Worm (Caenorhabditis elegans) whole organism, young adult: Measurements from ENCODE around the gene F55G1.15.
"Not testable (repeated sequence)": the region's sequence is repeated elsewhere in the genome, so short reads cannot be mapped to it uniquely, and the experiment has no call there.

Experiments used
- B0336.3 ChIP-seq: fragments of 200-800 bp; sonication (Bioruptor generic); IDR thresholded peaks from 2 replicates; pipeline ENCODE4 v1.3.6; 2022; ENCODE audit warnings: missing genetic modification characterization, missing compliant biosample characterization
- F22D6.2 ChIP-seq: sonication (generic microtip); optimal IDR thresholded peaks from 2 replicates; lab custom pipeline; 2016; ENCODE audit warnings: mild to moderate bottlenecking, missing genetic modification characterization, missing compliant biosample characterization
- F23B12.7 ChIP-seq: sonication (generic microtip); optimal IDR thresholded peaks from 2 replicates; lab custom pipeline; 2017; ENCODE audit warnings: missing genetic modification characterization, mild to moderate bottlenecking, missing compliant biosample characterization, antibody characterized with exemption, moderate library complexity; ENCODE audit not compliant: insufficient read depth
- F49E8.2 ChIP-seq: sonication (generic microtip); optimal IDR thresholded peaks from 3 replicates; lab custom pipeline; 2017; ENCODE audit warnings: missing genetic modification characterization, mild to moderate bottlenecking, missing compliant biosample characterization, antibody characterized with exemption, moderate library complexity; ENCODE audit not compliant: insufficient read depth
- F52B5.7 ChIP-seq: sonication (generic microtip); optimal IDR thresholded peaks from 2 replicates; lab custom pipeline; 2016; ENCODE audit warnings: mild to moderate bottlenecking, missing genetic modification characterization, missing compliant biosample characterization
- F55B11.4 ChIP-seq: sonication (generic microtip); optimal IDR thresholded peaks from 2 replicates; lab custom pipeline; 2016; ENCODE audit warnings: missing compliant biosample characterization, missing genetic modification characterization, borderline replicate concordance; ENCODE audit not compliant: insufficient read depth
- Y53G8AR.9 ChIP-seq: fragments of 200-800 bp; sonication (Bioruptor generic); conservative IDR thresholded peaks from 2 replicates; pipeline ENCODE4 v1.3.6; 2022; ENCODE audit warnings: missing genetic modification reagents, missing genetic modification characterization, missing compliant biosample characterization
- Y79H2A.3 ChIP-seq: fragments of 200-800 bp; sonication (Bioruptor generic); conservative IDR thresholded peaks from 2 replicates; pipeline ENCODE4 v1.3.6; 2022; ENCODE audit warnings: missing genetic modification reagents, missing genetic modification characterization, missing compliant biosample characterization
- Y95B8A.8 ChIP-seq: fragments of 200-800 bp; sonication (Bioruptor generic); IDR thresholded peaks from 2 replicates; pipeline ENCODE4 v1.3.6; 2022; ENCODE audit warnings: missing genetic modification reagents, missing genetic modification characterization, missing compliant biosample characterization
- ama-1 ChIP-seq, 3 experiments: fragments of 150-350 bp in 1 of 3; sonication (generic microtip) in 2 of 3; optimal IDR thresholded peaks; 2 replicates each; lab custom pipeline; 2014 to 2018; ENCODE audit warnings: missing biosample characterization in 2 of 3, missing genetic modification characterization in 2 of 3, missing genetic modification reagents in 2 of 3
- aptf-2 ChIP-seq: fragments of 200-800 bp; sonication (Bioruptor generic); conservative IDR thresholded peaks from 2 replicates; pipeline ENCODE4 v1.3.6; 2022; ENCODE audit warnings: missing genetic modification reagents, missing genetic modification characterization, missing compliant biosample characterization
- attf-3 ChIP-seq: fragments of 200-800 bp; sonication (Bioruptor generic); conservative IDR thresholded peaks from 2 replicates; pipeline ENCODE4 v1.3.6; 2022; ENCODE audit warnings: missing genetic modification reagents, missing genetic modification characterization, missing compliant biosample characterization
- cebp-1 ChIP-seq, 2 experiments: fragments of 200-800 bp in 1 of 2; sonication (Bioruptor generic) in 1 of 2; sonication (generic microtip) in 1 of 2; IDR thresholded peaks in 1 of 2; optimal IDR thresholded peaks in 1 of 2; 2 replicates each; pipeline versions ENCODE4 v1.3.6 to Lab custom; 2017 to 2022; ENCODE audit warnings: missing compliant biosample characterization in 2 of 2, missing genetic modification characterization in 2 of 2, mild to moderate bottlenecking in 1 of 2, missing genetic modification reagents in 1 of 2, moderate library complexity in 1 of 2
- ceh-40 ChIP-seq: fragments of 200-800 bp; sonication (Bioruptor generic); IDR thresholded peaks from 2 replicates; pipeline ENCODE4 v1.3.6; 2022; ENCODE audit warnings: missing genetic modification characterization, missing compliant biosample characterization
- ceh-58 ChIP-seq: fragments of 200-800 bp; sonication (Bioruptor generic); IDR thresholded peaks from 2 replicates; pipeline ENCODE4 v1.3.6; 2022; ENCODE audit warnings: missing genetic modification characterization, missing compliant biosample characterization
- dpl-1 ChIP-seq: fragments of 150-350 bp; optimal IDR thresholded peaks from 2 replicates; lab custom pipeline; 2014; ENCODE audit warnings: missing biosample characterization, missing genetic modification reagents, missing genetic modification characterization
- egl-18 ChIP-seq: fragments of 200-800 bp; sonication (Bioruptor generic); IDR thresholded peaks from 2 replicates; pipeline ENCODE4 v1.3.6; 2022; ENCODE audit warnings: missing genetic modification reagents, missing genetic modification characterization, missing compliant biosample characterization
- egl-44 ChIP-seq: fragments of 200-800 bp; sonication (Bioruptor generic); IDR thresholded peaks from 2 replicates; pipeline ENCODE4 v1.3.6; 2022; ENCODE audit warnings: missing genetic modification reagents, missing genetic modification characterization, missing compliant biosample characterization
- egrh-3 ChIP-seq: fragments of 200-800 bp; sonication (Bioruptor generic); IDR thresholded peaks from 2 replicates; pipeline ENCODE4 v1.3.6; 2022; ENCODE audit warnings: missing genetic modification reagents, missing genetic modification characterization, missing compliant biosample characterization
- ekl-4 ChIP-seq: fragments of 200-800 bp; sonication (Bioruptor generic); IDR thresholded peaks from 2 replicates; pipeline ENCODE4 v1.3.6; 2022; ENCODE audit warnings: missing genetic modification reagents, missing genetic modification characterization, missing compliant biosample characterization
- ets-4 ChIP-seq: fragments of 200-800 bp; sonication (Bioruptor generic); optimal IDR thresholded peaks from 2 replicates; lab custom pipeline; 2018; ENCODE audit warnings: mild to moderate bottlenecking, missing genetic modification characterization, missing compliant biosample characterization
- hmg-1.2 ChIP-seq: fragments of 200-800 bp; sonication (Bioruptor generic); IDR thresholded peaks from 2 replicates; pipeline ENCODE4 v1.3.6; 2022; ENCODE audit warnings: missing genetic modification reagents, missing genetic modification characterization, missing compliant biosample characterization
- hrde-1 ChIP-seq: sonication (generic microtip); optimal IDR thresholded peaks from 2 replicates; lab custom pipeline; 2016; ENCODE audit warnings: missing genetic modification characterization, mild to moderate bottlenecking, missing compliant biosample characterization, moderate library complexity, missing genotype, missing genetic modification reagents, borderline replicate concordance
- lin-26 ChIP-seq: fragments of 200-800 bp; sonication (Bioruptor generic); IDR thresholded peaks from 2 replicates; pipeline ENCODE4 v1.3.6; 2022; ENCODE audit warnings: missing genetic modification reagents, missing genetic modification characterization, missing compliant biosample characterization
- lin-54 ChIP-seq: fragments of 200-800 bp; sonication (Bioruptor generic); optimal IDR thresholded peaks from 2 replicates; lab custom pipeline; 2018; ENCODE audit warnings: mild to moderate bottlenecking, missing genetic modification characterization, missing compliant biosample characterization
- lir-1 ChIP-seq: fragments of 200-800 bp; sonication (Bioruptor generic); conservative IDR thresholded peaks from 2 replicates; pipeline ENCODE4 v1.3.6; 2022; ENCODE audit warnings: missing genetic modification reagents, missing genetic modification characterization, missing compliant biosample characterization
- lsl-1 ChIP-seq: fragments of 200-800 bp; sonication (Bioruptor generic); optimal IDR thresholded peaks from 2 replicates; lab custom pipeline; 2018; ENCODE audit warnings: mild to moderate bottlenecking, missing genetic modification characterization, moderate library complexity, missing compliant biosample characterization
- madf-3 ChIP-seq: fragments of 200-800 bp; sonication (Bioruptor generic); IDR thresholded peaks from 2 replicates; pipeline ENCODE4 v1.3.6; 2022; ENCODE audit warnings: missing genetic modification reagents, missing genetic modification characterization, missing compliant biosample characterization
- mcd-1 ChIP-seq: fragments of 200-800 bp; sonication (Bioruptor generic); IDR thresholded peaks from 2 replicates; pipeline ENCODE4 v1.3.6; 2022; ENCODE audit warnings: missing genetic modification reagents, missing genetic modification characterization, missing compliant biosample characterization
- nfya-1 ChIP-seq: sonication (generic microtip); optimal IDR thresholded peaks from 2 replicates; lab custom pipeline; 2017; ENCODE audit warnings: antibody characterized with exemption, missing compliant biosample characterization, missing genetic modification characterization, borderline replicate concordance; ENCODE audit not compliant: insufficient read depth
- nhr-179 ChIP-seq: sonication (generic microtip); optimal IDR thresholded peaks from 2 replicates; lab custom pipeline; 2016; ENCODE audit warnings: mild to moderate bottlenecking, missing genetic modification characterization, missing compliant biosample characterization
- nhr-27 ChIP-seq: fragments of 200-800 bp; sonication (Bioruptor generic); optimal IDR thresholded peaks from 2 replicates; lab custom pipeline; 2018; ENCODE audit warnings: mild to moderate bottlenecking, missing genetic modification characterization, moderate library complexity, missing compliant biosample characterization
- pbrm-1 ChIP-seq: fragments of 200-800 bp; sonication (Bioruptor generic); IDR thresholded peaks from 2 replicates; pipeline ENCODE4 v1.3.6; 2022; ENCODE audit warnings: missing genetic modification reagents, missing genetic modification characterization, missing compliant biosample characterization
- rcor-1 ChIP-seq: fragments of 200-800 bp; sonication (Bioruptor generic); IDR thresholded peaks from 2 replicates; pipeline ENCODE4 v1.3.6; 2022; ENCODE audit warnings: missing genetic modification reagents, missing genetic modification characterization, missing compliant biosample characterization
- rec-8 ChIP-seq, 2 experiments: sonication (generic microtip); optimal IDR thresholded peaks; 2 replicates each; lab custom pipeline; 2016; ENCODE audit warnings: mild to moderate bottlenecking in 2 of 2, missing genetic modification characterization in 2 of 2, missing genetic modification reagents in 2 of 2, missing genotype in 2 of 2, missing biosample characterization in 1 of 2, missing compliant biosample characterization in 1 of 2, moderate library complexity in 1 of 2
- sea-2 ChIP-seq: fragments of 200-800 bp; sonication (Bioruptor generic); IDR thresholded peaks from 2 replicates; pipeline ENCODE4 v1.3.6; 2022; ENCODE audit warnings: missing genetic modification characterization, missing compliant biosample characterization
- snpc-1.3 ChIP-seq: sonication (generic microtip); optimal IDR thresholded peaks from 2 replicates; lab custom pipeline; 2017; ENCODE audit warnings: missing genetic modification characterization, mild to moderate bottlenecking, missing compliant biosample characterization, antibody characterized with exemption, moderate library complexity, missing genotype, missing genetic modification reagents; ENCODE audit not compliant: insufficient read depth
- snpc-3.4 ChIP-seq: sonication (generic microtip); optimal IDR thresholded peaks from 2 replicates; lab custom pipeline; 2017; ENCODE audit warnings: missing genetic modification characterization, mild to moderate bottlenecking, missing compliant biosample characterization, antibody characterized with exemption, moderate library complexity, missing genotype, missing genetic modification reagents
- snpc-4 ChIP-seq, 5 experiments: fragments of 150-350 bp in 1 of 5; sonication (generic microtip) in 4 of 5; optimal IDR thresholded peaks; 2 replicates each; lab custom pipeline; 2014 to 2018; ENCODE audit warnings: missing genetic modification characterization in 5 of 5, missing biosample characterization in 3 of 5, antibody characterized with exemption in 2 of 5, mild to moderate bottlenecking in 2 of 5, missing compliant biosample characterization in 2 of 5, missing genotype in 2 of 5, moderate library complexity in 2 of 5, missing genetic modification reagents in 1 of 5
- tbp1 ChIP-seq: fragments of 200-800 bp; sonication (Bioruptor generic); optimal IDR thresholded peaks from 2 replicates; lab custom pipeline; 2018; ENCODE audit warnings: mild to moderate bottlenecking, missing genetic modification characterization, missing compliant biosample characterization
- unc-130 ChIP-seq: sonication (generic microtip); optimal IDR thresholded peaks from 2 replicates; lab custom pipeline; 2016; ENCODE audit warnings: missing genetic modification reagents, missing genetic modification characterization, missing compliant biosample characterization

The F55G1.15 gene

DNA sequence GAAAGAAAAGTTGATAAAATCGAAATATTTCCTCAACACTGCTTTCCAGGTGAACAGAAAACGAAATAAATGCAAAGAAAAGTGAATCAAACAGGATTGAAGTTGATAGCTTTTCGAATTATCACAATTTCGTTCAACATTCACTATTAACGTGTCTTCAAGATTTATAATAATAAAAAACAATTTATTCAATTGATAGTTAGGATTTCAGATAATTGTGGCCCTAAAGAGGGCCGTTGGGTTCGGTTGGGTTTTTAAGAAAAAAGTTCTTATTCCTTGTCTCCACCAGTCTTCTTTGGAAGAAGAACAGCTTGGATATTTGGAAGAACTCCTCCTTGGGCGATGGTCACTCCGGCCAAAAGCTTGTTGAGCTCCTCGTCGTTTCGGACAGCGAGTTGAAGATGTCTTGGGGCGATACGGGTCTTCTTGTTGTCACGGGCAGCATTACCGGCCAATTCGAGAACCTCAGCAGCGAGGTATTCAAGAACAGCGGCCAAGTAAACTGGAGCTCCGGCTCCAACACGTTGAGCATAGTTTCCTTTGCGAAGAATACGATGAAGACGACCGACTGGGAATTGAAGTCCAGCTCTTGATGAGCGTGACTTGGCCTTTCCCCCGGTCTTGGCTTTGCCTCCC, 15.6 kb downstream of the F55G1.15 start:
- peak in 1 of 2 experiments; percentile 38 for TF ChIP-seq rec-8 (tag; optimal IDR thresholded peaks at IDR 0.05; lab: Kevin White, UChicago)
- peak; percentile 51; the same call in 1 of the 2 replicates for TF ChIP-seq Y95B8A.8 (GFP tag; lab: Robert Waterston, UW)
- TF ChIP-seq lin-54, result peak; percentile 47
- peak; percentile 31 for TF ChIP-seq lsl-1 (GFP tag; lab: Kevin White, UChicago)
- TF ChIP-seq F49E8.2 (tag; lab: Kevin White, UChicago), result peak; percentile 49
- peak; percentile 92 for TF ChIP-seq hrde-1 (tag; lab: Kevin White, UChicago)
- peak; percentile 87 for TF ChIP-seq lin-26 (GFP tag; lab: Robert Waterston, UW)
- TF ChIP-seq ceh-40 (GFP tag; lab: Robert Waterston, UW), result 0 out of 2 replicates have a peak, but pooled peaks have one; percentile 3
- not testable (repeated sequence) for TF ChIP-seq ama-1 (optimal IDR thresholded peaks at IDR 0.05; lab: Kevin White, UChicago); cebp-1 (GFP tag; IDR thresholded peaks at IDR 0.05; lab: Robert Waterston, UW); snpc-4 (GFP tag; optimal IDR thresholded peaks at IDR 0.05; lab: Kevin White, UChicago)
- peak; percentile 32 to 33 for TF ChIP-seq ama-1 (GFP tag; optimal IDR thresholded peaks at IDR 0.05; lab: Kevin White, UChicago)
- 0 out of 2 replicates have a peak, but pooled peaks have one; percentile 69 for TF ChIP-seq sea-2 (GFP tag; lab: Robert Waterston, UW)
- TF ChIP-seq Y79H2A.3 (GFP tag; lab: Robert Waterston, UW), result peak; percentile 49; the same call in 1 of the 2 replicates
- TF ChIP-seq snpc-1.3 (tag; lab: Kevin White, UChicago), result peak; percentile 2
- peak; percentile 37; the same call in 1 of the 2 replicates for TF ChIP-seq ekl-4
- TF ChIP-seq snpc-3.4 (tag; lab: Kevin White, UChicago), result peak; percentile 49
- TF ChIP-seq rcor-1, result peak; percentile 25; the same call in 1 of the 2 replicates
- TF ChIP-seq cebp-1 (tag; optimal IDR thresholded peaks at IDR 0.05; lab: Kevin White, UChicago), result peak; percentile 5
- peak; percentile 40; the same call in 1 of the 2 replicates for TF ChIP-seq egrh-3 (GFP tag; lab: Robert Waterston, UW)
- TF ChIP-seq egl-44 (GFP tag; lab: Robert Waterston, UW), result peak; percentile 53; the same call in 1 of the 2 replicates
- peak in 1 of 4 experiments; percentile 43 for TF ChIP-seq snpc-4 (tag; optimal IDR thresholded peaks at IDR 0.05; lab: Kevin White, UChicago)
- 0 out of 2 replicates have a peak, but pooled peaks have one; percentile 34 for TF ChIP-seq B0336.3 (GFP tag; lab: Robert Waterston, UW)

DNA sequence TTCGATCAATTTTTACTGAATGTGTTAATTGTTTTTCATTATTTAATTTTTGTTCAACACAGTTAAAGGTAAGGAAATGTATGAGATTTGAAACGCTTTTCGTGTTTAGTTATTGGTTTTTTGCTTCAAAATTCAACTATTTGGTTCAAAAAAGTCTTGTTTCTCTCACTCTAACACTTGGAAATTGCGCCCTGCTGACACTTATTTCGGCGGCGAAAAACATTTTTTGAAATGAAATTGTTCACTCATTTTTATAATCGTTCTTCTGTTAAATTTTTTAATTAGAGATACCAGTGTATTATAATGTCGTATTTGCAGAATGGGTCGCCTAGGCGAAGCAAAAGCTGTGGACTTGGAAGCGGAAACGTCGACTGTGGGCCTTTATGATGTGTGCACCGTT, 23.1 kb downstream of the F55G1.15 start, which contains the start of gene rod-1:
Gene rod-1 (plus strand): TSS at position 319 of the 400 bp plus-strand sequence.
- TF ChIP-seq F55B11.4 (tag; lab: Kevin White, UChicago), result no peak
- no peak for TF ChIP-seq dpl-1
- TF ChIP-seq lir-1 (GFP tag; lab: Robert Waterston, UW), result no peak
- no peak for TF ChIP-seq egl-18 (GFP tag; lab: Robert Waterston, UW)
- TF ChIP-seq hmg-1.2 (GFP tag; lab: Robert Waterston, UW), result 0 out of 2 replicates have a peak, but pooled peaks have one; percentile 8
- no peak for TF ChIP-seq nhr-179
- TF ChIP-seq attf-3 (GFP tag; lab: Robert Waterston, UW), result no peak
- peak; percentile 41; the same call in 1 of the 2 replicates for TF ChIP-seq pbrm-1 (GFP tag; lab: Robert Waterston, UW)
- TF ChIP-seq tbp1 (GFP tag; lab: Kevin White, UChicago), result no peak

DNA sequence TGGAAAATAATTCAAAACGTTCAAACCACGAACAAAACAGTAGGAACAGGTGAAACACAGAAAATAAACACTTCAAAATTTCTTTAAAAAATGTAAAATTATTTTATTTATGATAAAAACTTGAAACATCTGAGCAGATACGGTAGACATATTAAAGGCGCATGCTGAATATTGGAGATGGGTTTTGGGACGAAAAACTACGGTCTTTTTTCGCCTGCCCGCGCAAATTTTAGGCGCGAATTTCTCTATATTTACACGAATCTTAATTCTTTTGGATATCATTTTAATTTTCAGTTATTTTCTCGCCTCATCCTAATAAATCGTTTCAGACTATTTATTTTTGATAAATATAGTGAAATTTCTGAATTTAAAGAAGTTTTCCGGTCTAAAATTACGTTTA, 23.5 kb downstream of the F55G1.15 start:
- TF ChIP-seq F23B12.7 (tag; lab: Kevin White, UChicago) (no peak), Y53G8AR.9 (GFP tag; lab: Robert Waterston, UW) (0 out of 2 replicates have a peak, but pooled peaks have one; percentile 42), unc-130 (GFP tag; lab: Kevin White, UChicago) (peak; percentile 79), ceh-58 (GFP tag; lab: Robert Waterston, UW) (no peak), mcd-1 (GFP tag; lab: Robert Waterston, UW) (peak; percentile 54; the same call in 1 of the 2 replicates), F22D6.2 (tag; lab: Kevin White, UChicago) (no peak), ets-4 (GFP tag; lab: Kevin White, UChicago) (no peak), nfya-1 (no peak), lsl-1 (GFP tag; lab: Kevin White, UChicago) (peak; percentile 98), nhr-27 (tag; lab: Kevin White, UChicago) (no peak), F52B5.7 (tag; lab: Kevin White, UChicago) (no peak), madf-3 (GFP tag; lab: Robert Waterston, UW) (peak; percentile 89), aptf-2 (GFP tag; lab: Robert Waterston, UW) (no peak), nhr-179 (no peak)
